Fruit fly (Drosophila melanogaster) whole organism, embryonic: ENCODE measurements around the gene srl.

Experiments
- Atf-2 ChIP-seq: fragments of 200-800 bp; sonication (Bioruptor generic); optimal IDR thresholded peaks from 2 replicates; lab custom pipeline; 2016; ENCODE audit warnings: missing biosample characterization, missing genetic modification characterization
- C15 ChIP-seq: fragments of 200-800 bp; sonication (Bioruptor generic); IDR thresholded peaks from 3 replicates; pipeline ENCODE4 v1.3.6; 2022; ENCODE audit warnings: missing biosample characterization, missing genetic modification characterization
- CG10321 ChIP-seq: fragments of 200-800 bp; sonication (Bioruptor generic); IDR thresholded peaks from 2 replicates; pipeline ENCODE4 v1.3.6; 2022; ENCODE audit warnings: missing biosample characterization, missing genetic modification characterization
- CG11093 ChIP-seq: fragments of 200-800 bp; sonication (Bioruptor generic); IDR thresholded peaks from 3 replicates; pipeline ENCODE4 v1.3.6; 2022; ENCODE audit warnings: missing biosample characterization, missing genetic modification characterization
- CG12219 ChIP-seq: fragments of 200-800 bp; sonication (Bioruptor generic); optimal IDR thresholded peaks from 3 replicates; lab custom pipeline; 2018; ENCODE audit warnings: missing biosample characterization, mild to moderate bottlenecking, missing genetic modification characterization
- CG13894 ChIP-seq: fragments of 200-800 bp; sonication (Bioruptor generic); optimal IDR thresholded peaks from 3 replicates; lab custom pipeline; 2018; ENCODE audit warnings: missing biosample characterization, mild to moderate bottlenecking, missing genetic modification characterization, moderate library complexity
- CG14050 ChIP-seq: fragments of 200-800 bp; sonication (Bioruptor generic); IDR thresholded peaks from 3 replicates; pipeline ENCODE4 v1.3.6; 2022; ENCODE audit warnings: missing biosample characterization, missing genetic modification characterization
- CG14441 ChIP-seq: fragments of 200-800 bp; sonication (Bioruptor generic); IDR thresholded peaks from 2 replicates; pipeline ENCODE4 v1.3.6; 2022; ENCODE audit warnings: missing biosample characterization, missing genetic modification characterization
- CG15601 ChIP-seq: fragments of 200-800 bp; sonication (Bioruptor generic); optimal IDR thresholded peaks from 3 replicates; lab custom pipeline; 2019; ENCODE audit warnings: missing biosample characterization, mild to moderate bottlenecking, missing genetic modification characterization, moderate library complexity
- CG17186 ChIP-seq: fragments of 200-800 bp; sonication (Bioruptor generic); optimal IDR thresholded peaks from 3 replicates; lab custom pipeline; 2017; ENCODE audit warnings: missing biosample characterization, missing genetic modification reagents, missing genetic modification characterization
- CG2116 ChIP-seq: fragments of 200-800 bp; sonication (Bioruptor generic); optimal IDR thresholded peaks from 3 replicates; lab custom pipeline; 2018; ENCODE audit warnings: missing biosample characterization, mild to moderate bottlenecking, missing genetic modification characterization
- CG30020 ChIP-seq: fragments of 200-800 bp; optimal IDR thresholded peaks from 2 replicates; lab custom pipeline; 2019; ENCODE audit warnings: missing biosample characterization, mild to moderate bottlenecking, missing genetic modification characterization, moderate library complexity
- CG33213 ChIP-seq: fragments of 200-800 bp; sonication (Bioruptor generic); optimal IDR thresholded peaks from 3 replicates; lab custom pipeline; 2016; ENCODE audit warnings: missing biosample characterization, missing genetic modification characterization
- CG33557 ChIP-seq: fragments of 200-800 bp; sonication (Bioruptor generic); optimal IDR thresholded peaks from 2 replicates; lab custom pipeline; 2019; ENCODE audit warnings: missing biosample characterization, mild to moderate bottlenecking, missing genetic modification characterization, moderate library complexity
- CG3407 ChIP-seq: fragments of 200-800 bp; sonication (Bioruptor generic); optimal IDR thresholded peaks from 2 replicates; lab custom pipeline; 2018; ENCODE audit warnings: missing biosample characterization, mild to moderate bottlenecking, missing genetic modification characterization
- CG42726 ChIP-seq: fragments of 200-800 bp; sonication (Bioruptor generic); IDR thresholded peaks from 2 replicates; pipeline ENCODE4 v1.3.6; 2022; ENCODE audit warnings: missing biosample characterization, missing genetic modification characterization; ENCODE audit not compliant: partially characterized antibody
- CG4282 ChIP-seq: fragments of 200-800 bp; sonication (Bioruptor generic); optimal IDR thresholded peaks from 2 replicates; lab custom pipeline; 2016; ENCODE audit warnings: missing biosample characterization, missing genetic modification characterization
- CG6272 ChIP-seq: fragments of 200-800 bp; sonication (Bioruptor generic); IDR thresholded peaks from 2 replicates; pipeline ENCODE4 v1.3.6; 2022; ENCODE audit warnings: missing biosample characterization, missing genetic modification characterization
- CG7786 ChIP-seq: fragments of 200-800 bp; sonication (Bioruptor generic); optimal IDR thresholded peaks from 2 replicates; lab custom pipeline; 2016; ENCODE audit warnings: missing biosample characterization, missing genetic modification characterization
- CG9797 ChIP-seq: fragments of 200-800 bp; sonication (Bioruptor generic); optimal IDR thresholded peaks from 3 replicates; lab custom pipeline; 2018; ENCODE audit warnings: missing biosample characterization, mild to moderate bottlenecking, missing genetic modification characterization
- CG9876 ChIP-seq: fragments of 200-800 bp; sonication (Bioruptor generic); optimal IDR thresholded peaks from 2 replicates; lab custom pipeline; 2016; ENCODE audit warnings: missing biosample characterization, missing genetic modification characterization
- CHES-1-like ChIP-seq: fragments of 200-800 bp; sonication (Bioruptor generic); optimal IDR thresholded peaks from 2 replicates; lab custom pipeline; 2016; ENCODE audit warnings: missing biosample characterization, missing genetic modification characterization
- E2f1 ChIP-seq: fragments of 200-800 bp; sonication (Bioruptor generic); IDR thresholded peaks from 2 replicates; pipeline ENCODE4 v1.3.6; 2022; ENCODE audit warnings: missing biosample characterization, missing genetic modification characterization
- Fer2 ChIP-seq: fragments of 200-800 bp; sonication (Bioruptor generic); optimal IDR thresholded peaks from 2 replicates; lab custom pipeline; 2018; ENCODE audit warnings: missing biosample characterization, mild to moderate bottlenecking, missing genetic modification characterization, moderate library complexity
- GATAe ChIP-seq: fragments of 200-800 bp; sonication (Bioruptor generic); conservative IDR thresholded peaks from 2 replicates; pipeline ENCODE4 v1.3.6; 2022; ENCODE audit warnings: missing biosample characterization, missing genetic modification characterization
- Gsc ChIP-seq: fragments of 200-800 bp; sonication (Bioruptor generic); IDR thresholded peaks from 2 replicates; pipeline ENCODE4 v1.3.6; 2022; ENCODE audit warnings: missing biosample characterization, missing genetic modification characterization
- MBD-R2 ChIP-seq: fragments of 200-800 bp; sonication (Bioruptor generic); IDR thresholded peaks from 2 replicates; pipeline ENCODE4 v1.3.6; 2022; ENCODE audit warnings: missing biosample characterization, missing genetic modification characterization
- MESR4 ChIP-seq: fragments of 200-800 bp; sonication (Bioruptor generic); optimal IDR thresholded peaks from 2 replicates; lab custom pipeline; 2018; ENCODE audit warnings: missing biosample characterization, mild to moderate bottlenecking, missing genetic modification characterization, moderate library complexity
- Oli ChIP-seq: fragments of 200-800 bp; sonication (Bioruptor generic); optimal IDR thresholded peaks from 2 replicates; lab custom pipeline; 2018; ENCODE audit warnings: missing biosample characterization, mild to moderate bottlenecking, missing genetic modification characterization, moderate library complexity
- Taf1 ChIP-seq: fragments of 200-800 bp; sonication (Bioruptor generic); IDR thresholded peaks from 2 replicates; pipeline ENCODE4 v1.3.6; 2022; ENCODE audit warnings: missing biosample characterization, missing genetic modification characterization
- ara ChIP-seq: fragments of 200-800 bp; sonication (Bioruptor generic); IDR thresholded peaks from 2 replicates; pipeline ENCODE4 v1.3.6; 2022; ENCODE audit warnings: missing biosample characterization, missing genetic modification characterization
- bcd ChIP-seq: fragments of 200-800 bp; sonication (Bioruptor generic); optimal IDR thresholded peaks from 2 replicates; lab custom pipeline; 2017; ENCODE audit warnings: missing biosample characterization, mild to moderate bottlenecking, missing genetic modification characterization
- br ChIP-seq: fragments of >200 bp; optimal IDR thresholded peaks from 2 replicates; lab custom pipeline; 2017
- btn ChIP-seq: fragments of 200-800 bp; sonication (Bioruptor generic); optimal IDR thresholded peaks from 2 replicates; lab custom pipeline; 2016; ENCODE audit warnings: missing biosample characterization, missing genetic modification characterization
- cad ChIP-seq: fragments of >200 bp; optimal IDR thresholded peaks from 2 replicates; lab custom pipeline; 2017; ENCODE audit warnings: missing biosample characterization, missing genetic modification characterization
- ci ChIP-seq: fragments of 200-800 bp; sonication (Bioruptor generic); IDR thresholded peaks from 3 replicates; pipeline ENCODE4 v1.3.6; 2022; ENCODE audit warnings: missing biosample characterization, missing genetic modification characterization
- crp ChIP-seq, 2 experiments: fragments of 200-800 bp; sonication (Bioruptor generic); optimal IDR thresholded peaks; 2 replicates in 1 of 2; 3 replicates in 1 of 2; lab custom pipeline; 2017; ENCODE audit warnings: missing biosample characterization in 2 of 2, missing genetic modification characterization in 2 of 2, mild to moderate bottlenecking in 1 of 2, moderate library complexity in 1 of 2
- esg ChIP-seq: fragments of 200-800 bp; sonication (Bioruptor generic); conservative IDR thresholded peaks from 2 replicates; pipeline ENCODE4 v1.3.6; 2022; ENCODE audit warnings: missing biosample characterization, missing genetic modification characterization
- gem ChIP-seq: fragments of 200-800 bp; sonication (Bioruptor generic); optimal IDR thresholded peaks from 2 replicates; lab custom pipeline; 2019; ENCODE audit warnings: missing biosample characterization, mild to moderate bottlenecking, missing genetic modification characterization, moderate library complexity
- hbn ChIP-seq: fragments of 200-800 bp; sonication (Bioruptor generic); IDR thresholded peaks from 2 replicates; pipeline ENCODE4 v1.3.6; 2022; ENCODE audit warnings: missing biosample characterization, missing genetic modification characterization; ENCODE audit not compliant: partially characterized antibody
- mirr ChIP-seq: fragments of 200-800 bp; sonication (Bioruptor generic); optimal IDR thresholded peaks from 3 replicates; lab custom pipeline; 2018; ENCODE audit warnings: missing biosample characterization, mild to moderate bottlenecking, missing genetic modification characterization
- mld ChIP-seq: fragments of 200-800 bp; sonication (Bioruptor generic); IDR thresholded peaks from 3 replicates; pipeline ENCODE4 v1.3.6; 2022; ENCODE audit warnings: missing biosample characterization, missing genetic modification characterization; ENCODE audit not compliant: partially characterized antibody
- pros ChIP-seq: fragments of 200-800 bp; sonication (Bioruptor generic); optimal IDR thresholded peaks from 3 replicates; lab custom pipeline; 2019; ENCODE audit warnings: missing biosample characterization, mild to moderate bottlenecking, missing genetic modification characterization, moderate library complexity
- rib ChIP-seq: fragments of 200-800 bp; sonication (Bioruptor generic); IDR thresholded peaks from 2 replicates; pipeline ENCODE4 v1.3.6; 2022; ENCODE audit warnings: missing biosample characterization, missing genetic modification characterization
- shn ChIP-seq: fragments of 200-800 bp; sonication (Bioruptor generic); optimal IDR thresholded peaks from 3 replicates; lab custom pipeline; 2016; ENCODE audit warnings: missing biosample characterization, missing genetic modification characterization
- sim ChIP-seq: fragments of 200-800 bp; sonication (Bioruptor generic); IDR thresholded peaks from 2 replicates; pipeline ENCODE4 v1.3.6; 2022; ENCODE audit warnings: missing biosample characterization, missing genetic modification characterization
- slou ChIP-seq: fragments of 200-800 bp; sonication (Bioruptor generic); optimal IDR thresholded peaks from 3 replicates; lab custom pipeline; 2016; ENCODE audit warnings: missing biosample characterization, missing genetic modification characterization
- tin ChIP-seq: fragments of 200-800 bp; sonication (Bioruptor generic); optimal IDR thresholded peaks from 3 replicates; lab custom pipeline; 2016; ENCODE audit warnings: missing biosample characterization, missing genetic modification characterization
- unpg ChIP-seq: fragments of 200-800 bp; sonication (Bioruptor generic); optimal IDR thresholded peaks from 3 replicates; lab custom pipeline; 2018; ENCODE audit warnings: missing biosample characterization, mild to moderate bottlenecking, missing genetic modification characterization, moderate library complexity
- vvl ChIP-seq: fragments of 200-800 bp; sonication (Bioruptor generic); IDR thresholded peaks from 2 replicates; pipeline ENCODE4 v1.3.6; 2022; ENCODE audit warnings: missing biosample characterization, missing genetic modification characterization
- wor ChIP-seq: fragments of 200-800 bp; sonication (Bioruptor generic); IDR thresholded peaks from 2 replicates; pipeline ENCODE4 v1.3.6; 2022; ENCODE audit warnings: missing biosample characterization, missing genetic modification characterization

Gene srl

DNA sequence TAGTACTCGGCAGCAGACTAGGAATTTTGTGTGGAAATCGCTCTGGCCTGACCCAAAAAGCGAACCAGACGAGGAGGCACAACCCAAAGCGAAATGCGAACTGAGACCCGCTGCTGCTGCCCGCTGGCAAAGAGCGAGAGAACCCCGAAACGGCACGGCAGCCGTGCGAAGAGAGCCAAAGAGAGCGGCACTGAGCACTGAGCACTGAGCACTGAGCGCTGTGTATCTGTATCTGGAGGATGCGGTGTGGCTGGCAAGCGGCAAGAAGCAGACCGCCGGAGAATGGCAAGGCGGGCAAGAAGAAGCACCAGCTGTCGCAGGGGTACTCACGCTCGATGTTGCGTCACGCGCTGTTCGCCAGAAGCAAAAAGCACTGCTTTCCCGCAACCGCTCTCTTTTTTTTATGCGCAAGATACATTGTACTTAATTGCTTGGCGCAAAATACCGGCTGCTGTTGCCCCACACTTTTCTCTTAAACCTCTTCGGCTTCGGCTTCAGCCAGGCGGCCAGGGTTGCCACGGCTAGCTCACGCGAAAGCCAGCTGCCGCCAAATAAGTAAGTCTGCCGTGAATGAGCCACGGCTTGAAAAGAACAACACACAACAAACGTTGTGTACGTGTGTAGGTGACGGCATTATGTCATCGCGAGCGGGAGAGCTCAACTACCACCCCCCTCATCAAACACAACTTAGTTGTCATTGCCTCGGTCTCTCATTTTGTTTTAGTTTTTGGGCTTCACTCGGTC, 24.2 kb upstream of the srl start (continued):
- peak; percentile 73 for TF ChIP-seq MBD-R2 (GFP tag; lab: Robert Waterston, UW)
- TF ChIP-seq CG9876 (GFP tag; lab: Kevin White, UChicago): no peak
- TF ChIP-seq CG42726: peak; percentile 59; the same call in 1 of the 2 replicates
- TF ChIP-seq CHES-1-like (GFP tag; lab: Kevin White, UChicago): peak; percentile 1
- TF ChIP-seq CG11093 (GFP tag; lab: Robert Waterston, UW): no peak
- no peak for TF ChIP-seq wor
- TF ChIP-seq Atf-2: no peak
- TF ChIP-seq CG15601 (tag; lab: Kevin White, UChicago): peak; percentile 38
- TF ChIP-seq CG17186 (GFP tag; lab: Kevin White, UChicago): no peak
- no peak for TF ChIP-seq E2f1 (GFP tag; lab: Robert Waterston, UW)
- no peak for TF ChIP-seq tin (GFP tag; lab: Kevin White, UChicago)
- TF ChIP-seq Oli (tag; lab: Kevin White, UChicago): no peak
- TF ChIP-seq CG7786 (GFP tag; lab: Kevin White, UChicago): no peak
- TF ChIP-seq slou (GFP tag; lab: Kevin White, UChicago): no peak
- peak; percentile 33 for TF ChIP-seq CG2116 (GFP tag; lab: Kevin White, UChicago)
- TF ChIP-seq unpg (GFP tag; lab: Kevin White, UChicago): no peak
- TF ChIP-seq CG14050 (GFP tag; lab: Robert Waterston, UW): no peak
- no peak for TF ChIP-seq hbn
- TF ChIP-seq CG6272: no peak
- TF ChIP-seq cad (GFP tag; lab: Kevin White, UChicago): no peak
- TF ChIP-seq CG33557 (GFP tag; lab: Kevin White, UChicago): no peak
- no peak for TF ChIP-seq gem (tag; lab: Kevin White, UChicago)
- no peak for TF ChIP-seq mirr (GFP tag; lab: Kevin White, UChicago)
- no peak for TF ChIP-seq btn
- peak in 1 of 2 experiments; percentile 60 for TF ChIP-seq crp (GFP tag; optimal IDR thresholded peaks at IDR 0.05; lab: Kevin White, UChicago)
- TF ChIP-seq bcd (GFP tag; lab: Kevin White, UChicago): no peak
- TF ChIP-seq shn: no peak
- no peak for TF ChIP-seq CG10321 (GFP tag; lab: Robert Waterston, UW)
- no peak for TF ChIP-seq CG30020 (tag; lab: Kevin White, UChicago)
- no peak for TF ChIP-seq Gsc (GFP tag; lab: Robert Waterston, UW)
- TF ChIP-seq CG14441 (GFP tag; lab: Robert Waterston, UW): no peak
- TF ChIP-seq CG4282 (GFP tag; lab: Kevin White, UChicago): peak; percentile 13
- no peak for TF ChIP-seq CG33213 (GFP tag; lab: Kevin White, UChicago)
- no peak for TF ChIP-seq Fer2 (tag; lab: Kevin White, UChicago)
- no peak for TF ChIP-seq mld
- peak; percentile 60 for TF ChIP-seq CG13894 (tag; lab: Kevin White, UChicago)
- TF ChIP-seq ci (GFP tag; lab: Robert Waterston, UW): peak; percentile 79; the same call in 2 of the 3 replicates
- TF ChIP-seq MESR4: peak; percentile 61
- no peak for TF ChIP-seq CG9797 (GFP tag; lab: Kevin White, UChicago)
- no peak for TF ChIP-seq GATAe (GFP tag; lab: Robert Waterston, UW)
- no peak for TF ChIP-seq br (lab: Kevin White, UChicago)
- TF ChIP-seq CG12219: no peak
- no peak for TF ChIP-seq CG3407 (GFP tag; lab: Kevin White, UChicago)
- no peak for TF ChIP-seq sim (GFP tag; lab: Robert Waterston, UW)
- TF ChIP-seq rib: peak; percentile 32; the same call in 1 of the 2 replicates
- no peak for TF ChIP-seq Taf1 (GFP tag; lab: Robert Waterston, UW)
- TF ChIP-seq pros: peak; percentile 93
- TF ChIP-seq ara (GFP tag; lab: Robert Waterston, UW): peak; percentile 41; the same call in 1 of the 2 replicates
- TF ChIP-seq esg (GFP tag; lab: Robert Waterston, UW): no peak
- TF ChIP-seq C15: no peak; the same call in 2 of the 3 replicates
- peak; percentile 51 for TF ChIP-seq vvl
